Fruit fly (Drosophila melanogaster): ENCODE data around the gene Cdep.
A peak's percentile ranks its signal among the peaks of the same experiment; 100 is the strongest.

Cdep gene

dm6 chr3R:4912130-4912549, 1.8 kb downstream of the Cdep start (continued):
- TF ChIP-seq HLH4C (GFP tag; IDR thresholded peaks at IDR 0.05; ENCODE audit: partially characterized antibody) (no peak), B-H2 (GFP tag; optimal IDR thresholded peaks at IDR 0.05) (peak; percentile 70), Rfx (GFP tag; IDR thresholded peaks at IDR 0.05) (peak; percentile 89), CG17912 (GFP tag; optimal IDR thresholded peaks at IDR 0.05) (no peak), NfI (GFP tag; optimal IDR thresholded peaks at IDR 0.05) (peak; percentile 61), ERR (GFP tag; optimal IDR thresholded peaks at IDR 0.05) (peak; percentile 79), CG12236 (GFP tag; optimal IDR thresholded peaks at IDR 0.05) (peak; percentile 31), CG4617 (GFP tag; optimal IDR thresholded peaks at IDR 0.05; ENCODE audit: borderline replicate concordance) (no peak), crp (GFP tag; optimal IDR thresholded peaks at IDR 0.05) (peak in 1 of 2 experiments; percentile 11), Ets65A (GFP tag) (no peak), cad (GFP tag; optimal IDR thresholded peaks at IDR 0.05) (no peak), zf30C (GFP tag; optimal IDR thresholded peaks at IDR 0.05) (no peak), dmrt99B (tag; optimal IDR thresholded peaks at IDR 0.05) (peak; percentile 59), kah (GFP tag; optimal IDR thresholded peaks at IDR 0.05) (no peak), sd (tag; optimal IDR thresholded peaks at IDR 0.05) (peak; percentile 52), CG7987 (GFP tag; optimal IDR thresholded peaks at IDR 0.05) (peak; percentile 16), tx (GFP tag; optimal IDR thresholded peaks at IDR 0.05) (peak; percentile 47), CG4360 (GFP tag; IDR thresholded peaks at IDR 0.05) (peak; percentile 54), Sry-δ (GFP tag; optimal IDR thresholded peaks at IDR 0.05) (peak; percentile 34), gfzf (GFP tag; optimal IDR thresholded peaks at IDR 0.05) (no peak), CG6175 (GFP tag; IDR thresholded peaks at IDR 0.05) (0 out of 3 replicates have a peak, but pooled peaks have one; percentile 37), ind (GFP tag; optimal IDR thresholded peaks at IDR 0.05) (peak; percentile 72), org-1 (GFP tag; optimal IDR thresholded peaks at IDR 0.05) (peak; percentile 20), CG9215 (GFP tag; IDR thresholded peaks at IDR 0.05) (peak; percentile 72), CG15514 (GFP tag; optimal IDR thresholded peaks at IDR 0.05) (peak; percentile 57), Myb (GFP tag; optimal IDR thresholded peaks at IDR 0.05) (peak; percentile 30), Hey (tag; optimal IDR thresholded peaks at IDR 0.05) (peak; percentile 51), CG12659 (GFP tag; optimal IDR thresholded peaks at IDR 0.05) (peak; percentile 66), CG15479 (GFP tag; optimal IDR thresholded peaks at IDR 0.05) (peak; percentile 99), Hand (GFP tag; optimal IDR thresholded peaks at IDR 0.05) (peak; percentile 65), CG30431 (GFP tag; optimal IDR thresholded peaks at IDR 0.05) (peak; percentile 9), row (GFP tag; IDR thresholded peaks at IDR 0.05) (peak; percentile 97), Sox102F (GFP tag; optimal IDR thresholded peaks at IDR 0.05) (peak; percentile 57), CG6813 (GFP tag; optimal IDR thresholded peaks at IDR 0.05) (peak; percentile 45), tup (GFP tag; optimal IDR thresholded peaks at IDR 0.05) (peak; percentile 46), ken (GFP tag; IDR thresholded peaks at IDR 0.05) (peak; percentile 56; the same call in 1 of the 3 replicates), oc (tag; optimal IDR thresholded peaks at IDR 0.05) (no peak), CG18599 (GFP tag; optimal IDR thresholded peaks at IDR 0.05) (peak; percentile 88), MTF-1 (GFP tag; optimal IDR thresholded peaks at IDR 0.05; ENCODE audit: borderline replicate concordance) (peak; percentile 46), CG12942 (GFP tag; optimal IDR thresholded peaks at IDR 0.05) (peak; percentile 31), CG14860 (GFP tag; IDR thresholded peaks at IDR 0.05; ENCODE audit: partially characterized antibody) (no peak), sr (GFP tag; IDR thresholded peaks at IDR 0.05) (no peak), Gsc (GFP tag; IDR thresholded peaks at IDR 0.05) (peak; percentile 31; the same call in 1 of the 2 replicates), dysf (GFP tag; IDR thresholded peaks at IDR 0.05) (peak; percentile 80), knrl (GFP tag; IDR thresholded peaks at IDR 0.05; ENCODE audit: partially characterized antibody) (no peak), bbx (GFP tag; IDR thresholded peaks at IDR 0.05; ENCODE audit: partially characterized antibody) (no peak), CG12155 (GFP tag; optimal IDR thresholded peaks at IDR 0.05) (peak; percentile 59), CG5245 (GFP tag; optimal IDR thresholded peaks at IDR 0.05) (peak; percentile 40), corto (GFP tag; optimal IDR thresholded peaks at IDR 0.05) (no peak), zfh1 (GFP tag; IDR thresholded peaks at IDR 0.05) (peak; percentile 81)
